Worm (Caenorhabditis elegans): ENCODE results near the gene ttbk-8.2.

DNA sequence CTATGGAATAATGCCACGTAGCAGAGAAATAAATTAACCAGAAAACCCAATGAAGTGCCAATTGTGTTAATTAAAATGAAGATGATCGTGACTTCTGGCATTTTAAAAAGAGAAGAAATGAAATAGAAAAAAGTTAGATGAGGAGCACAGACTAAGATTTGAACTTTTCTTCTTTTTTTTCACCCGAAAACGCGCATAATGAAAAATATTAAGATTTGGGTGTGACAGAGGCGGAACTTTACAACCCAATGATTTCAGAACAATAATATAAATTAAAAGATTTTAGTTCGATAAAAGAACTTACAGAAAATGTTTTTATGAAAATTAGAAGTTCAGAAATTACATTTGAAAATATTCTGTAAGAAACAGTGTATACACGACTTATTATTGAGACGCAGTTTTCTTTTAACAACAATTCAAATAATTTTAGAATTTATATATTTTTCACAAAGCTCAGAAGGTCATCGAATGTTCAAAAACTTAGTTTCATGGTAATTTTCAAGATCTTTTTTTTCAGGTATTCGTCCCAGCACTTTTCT, 13.9 kb downstream of the ttbk-8.2 start, which contains the start of the genes srd-8 and B0547.2:
- TF ChIP-seq W03F9.2 (tag; optimal IDR thresholded peaks at IDR 0.05) (no peak), him-1 (tag; optimal IDR thresholded peaks at IDR 0.05) (no peak), dao-5 (tag; optimal IDR thresholded peaks at IDR 0.05) (no peak)

Measured in whole organism, L4/young adult.